Fruit fly (Drosophila melanogaster) whole organism, embryonic: Measurements from ENCODE around the gene topi.

Experiments used
- Blimp-1 ChIP-seq: fragments of 200-800 bp; sonication (Bioruptor generic); optimal IDR thresholded peaks from 3 replicates; lab custom pipeline; 2018; ENCODE audit warnings: missing biosample characterization, missing genetic modification characterization, mild to moderate bottlenecking, moderate library complexity, missing genetic modification reagents
- CG17328 ChIP-seq: fragments of 200-800 bp; sonication (Bioruptor generic); IDR thresholded peaks from 2 replicates; pipeline ENCODE4 v1.3.6; 2022; ENCODE audit warnings: missing biosample characterization, missing genetic modification characterization
- MESR4 ChIP-seq: fragments of 200-800 bp; sonication (Bioruptor generic); optimal IDR thresholded peaks from 2 replicates; lab custom pipeline; 2018; ENCODE audit warnings: missing biosample characterization, mild to moderate bottlenecking, missing genetic modification characterization, moderate library complexity
- Mrtf ChIP-seq: fragments of 200-800 bp; sonication (Bioruptor generic); IDR thresholded peaks from 3 replicates; pipeline ENCODE4 v1.3.6; 2022; ENCODE audit warnings: missing biosample characterization, missing genetic modification characterization

DNA sequence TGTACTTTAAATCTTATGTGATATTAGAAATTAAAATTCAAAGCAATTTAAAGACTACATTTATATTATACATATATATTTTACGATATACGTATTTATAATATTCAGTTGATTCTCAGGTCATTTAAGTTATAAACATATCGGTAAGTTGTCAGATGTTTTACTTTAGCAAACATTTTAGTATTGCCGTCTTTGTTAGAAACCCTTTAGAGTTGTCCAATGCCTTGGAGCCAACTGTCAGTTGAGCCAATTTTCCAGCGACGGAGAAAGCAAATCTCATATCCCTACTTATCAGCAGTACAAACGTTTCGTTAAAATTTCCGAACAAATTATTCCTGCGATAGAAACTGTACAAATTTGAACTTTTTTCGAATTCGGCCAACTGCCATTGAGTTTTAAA is at the start of gene topi:
- TF ChIP-seq Blimp-1 (GFP tag; lab: Kevin White, UChicago) (no peak), MESR4 (no peak), Mrtf (GFP tag; lab: Robert Waterston, UW) (no peak), CG17328 (no peak)
